Worm (Caenorhabditis elegans) whole organism, L2 larva: ENCODE results near the gene pqn-39.

ENCODE experiments used
- C34F6.9 ChIP-seq: fragments of 150-350 bp; optimal IDR thresholded peaks from 2 replicates; lab custom pipeline; 2014; ENCODE audit warnings: missing biosample characterization, missing genetic modification characterization
- F13H6.1 ChIP-seq: sonication (generic microtip); optimal IDR thresholded peaks from 2 replicates; lab custom pipeline; 2016; ENCODE audit warnings: missing genetic modification characterization, missing compliant biosample characterization
- R02D3.7 ChIP-seq: fragments of 150-350 bp; optimal IDR thresholded peaks from 2 replicates; lab custom pipeline; 2014; ENCODE audit warnings: missing biosample characterization, missing genetic modification characterization
- Y55F3AM.14 ChIP-seq: fragments of 200-800 bp; sonication (Bioruptor generic); optimal IDR thresholded peaks from 2 replicates; lab custom pipeline; 2018; ENCODE audit warnings: mild to moderate bottlenecking, missing genetic modification characterization, missing compliant biosample characterization
- ZK546.5 ChIP-seq: sonication (generic microtip); optimal IDR thresholded peaks from 2 replicates; lab custom pipeline; 2017; ENCODE audit warnings: missing biosample characterization, missing genetic modification characterization
- ama-1 ChIP-seq: fragments of 150-350 bp; optimal IDR thresholded peaks from 2 replicates; lab custom pipeline; 2018; ENCODE audit warnings: inconsistent platforms
- blmp-1 ChIP-seq: sonication (generic microtip); optimal IDR thresholded peaks from 2 replicates; lab custom pipeline; 2017; ENCODE audit warnings: missing genetic modification characterization, mild to moderate bottlenecking, missing compliant biosample characterization, antibody characterized with exemption, moderate library complexity; ENCODE audit not compliant: insufficient read depth
- ceh-16 ChIP-seq: fragments of 150-350 bp; optimal IDR thresholded peaks from 2 replicates; lab custom pipeline; 2014; ENCODE audit warnings: missing biosample characterization, missing genetic modification characterization
- crh-2 ChIP-seq: sonication (generic microtip); optimal IDR thresholded peaks from 2 replicates; lab custom pipeline; 2017; ENCODE audit warnings: missing biosample characterization, missing genetic modification characterization
- egl-27 ChIP-seq: sonication (generic microtip); optimal IDR thresholded peaks from 3 replicates; lab custom pipeline; 2017; ENCODE audit warnings: missing biosample characterization, missing genetic modification reagents, missing genetic modification characterization
- elt-1 ChIP-seq: fragments of 150-350 bp; optimal IDR thresholded peaks from 2 replicates; lab custom pipeline; 2014; ENCODE audit warnings: missing biosample characterization, missing genetic modification characterization
- fos-1 ChIP-seq: fragments of 150-350 bp; optimal IDR thresholded peaks from 2 replicates; lab custom pipeline; 2014; ENCODE audit warnings: missing biosample characterization, missing genetic modification characterization
- gmeb-1 ChIP-seq: fragments of 150-350 bp; optimal IDR thresholded peaks from 2 replicates; lab custom pipeline; 2014; ENCODE audit warnings: missing biosample characterization, missing genetic modification characterization
- lin-11 ChIP-seq: fragments of 150-350 bp; sonication (generic microtip); optimal IDR thresholded peaks from 2 replicates; lab custom pipeline; 2014; ENCODE audit warnings: missing biosample characterization, missing genetic modification characterization, inconsistent platforms, mixed read lengths
- lin-13 ChIP-seq: fragments of 150-350 bp; optimal IDR thresholded peaks from 2 replicates; lab custom pipeline; 2014; ENCODE audit warnings: missing biosample characterization, missing genetic modification reagents, missing genetic modification characterization
- lin-39 ChIP-seq: fragments of 150-350 bp; optimal IDR thresholded peaks from 2 replicates; lab custom pipeline; 2014; ENCODE audit warnings: missing biosample characterization, missing genetic modification reagents, missing genetic modification characterization
- lsy-2 ChIP-seq, 2 experiments: fragments of 150-350 bp in 1 of 2; sonication (generic microtip) in 1 of 2; optimal IDR thresholded peaks; 2 replicates each; lab custom pipeline; 2014 to 2017; ENCODE audit warnings: missing biosample characterization in 2 of 2, missing genetic modification characterization in 2 of 2
- mab-5 ChIP-seq: fragments of 150-350 bp; optimal IDR thresholded peaks from 2 replicates; lab custom pipeline; 2014; ENCODE audit warnings: missing biosample characterization, missing genetic modification characterization
- mbf-1 ChIP-seq: sonication (generic microtip); optimal IDR thresholded peaks from 2 replicates; lab custom pipeline; 2017; ENCODE audit warnings: missing biosample characterization, missing genetic modification characterization
- mdl-1 ChIP-seq, 2 experiments: fragments of 150-350 bp in 1 of 2; sonication (generic microtip) in 1 of 2; optimal IDR thresholded peaks; 2 replicates each; lab custom pipeline; 2017; ENCODE audit warnings: missing biosample characterization in 2 of 2, missing genetic modification characterization in 2 of 2
- nhr-10 ChIP-seq: sonication (generic microtip); optimal IDR thresholded peaks from 2 replicates; lab custom pipeline; 2017; ENCODE audit warnings: missing biosample characterization, missing genetic modification characterization
- nhr-11 ChIP-seq: fragments of 150-350 bp; optimal IDR thresholded peaks from 2 replicates; lab custom pipeline; 2014; ENCODE audit warnings: missing biosample characterization, missing genetic modification characterization
- nhr-129 ChIP-seq: fragments of 150-350 bp; optimal IDR thresholded peaks from 2 replicates; lab custom pipeline; 2014; ENCODE audit warnings: missing biosample characterization, missing genetic modification characterization
- nhr-21 ChIP-seq: fragments of 150-350 bp; optimal IDR thresholded peaks from 2 replicates; lab custom pipeline; 2014; ENCODE audit warnings: missing biosample characterization, missing genetic modification characterization
- nhr-237 ChIP-seq: fragments of 150-350 bp; optimal IDR thresholded peaks from 2 replicates; lab custom pipeline; 2014; ENCODE audit warnings: missing biosample characterization, missing genetic modification characterization
- nhr-25 ChIP-seq: fragments of 150-350 bp; sonication (generic microtip); optimal IDR thresholded peaks from 3 replicates; lab custom pipeline; 2014; ENCODE audit warnings: missing biosample characterization, missing genetic modification characterization
- nhr-6 ChIP-seq: fragments of 150-350 bp; optimal IDR thresholded peaks from 2 replicates; lab custom pipeline; 2014; ENCODE audit warnings: missing biosample characterization, missing genetic modification characterization
- sem-4 ChIP-seq: fragments of 150-350 bp; optimal IDR thresholded peaks from 2 replicates; lab custom pipeline; 2014; ENCODE audit warnings: missing biosample characterization, missing genetic modification reagents, missing genetic modification characterization
- skn-1 ChIP-seq: sonication (generic microtip); optimal IDR thresholded peaks from 2 replicates; lab custom pipeline; 2017; ENCODE audit warnings: missing biosample characterization, missing genetic modification characterization
- sma-3 ChIP-seq: sonication (generic microtip); optimal IDR thresholded peaks from 2 replicates; lab custom pipeline; 2016; ENCODE audit warnings: missing genetic modification reagents, missing genetic modification characterization, missing compliant biosample characterization
- sma-9 ChIP-seq, 2 experiments: fragments of 150-350 bp in 1 of 2; sonication (generic microtip) in 1 of 2; optimal IDR thresholded peaks; 2 replicates each; lab custom pipeline; 2014 to 2016; ENCODE audit warnings: missing genetic modification characterization in 2 of 2, mild to moderate bottlenecking in 1 of 2, missing biosample characterization in 1 of 2, missing compliant biosample characterization in 1 of 2, missing genetic modification reagents in 1 of 2, moderate library complexity in 1 of 2
- snpc-4 ChIP-seq: fragments of 150-350 bp; optimal IDR thresholded peaks from 2 replicates; lab custom pipeline; 2014; ENCODE audit warnings: missing biosample characterization, missing genetic modification characterization
- unc-39 ChIP-seq: fragments of 150-350 bp; optimal IDR thresholded peaks from 2 replicates; lab custom pipeline; 2014; ENCODE audit warnings: missing biosample characterization, missing genetic modification characterization
- unc-55 ChIP-seq: fragments of 150-350 bp; sonication (generic microtip); optimal IDR thresholded peaks from 3 replicates; lab custom pipeline; 2014; ENCODE audit warnings: missing biosample characterization, missing genetic modification reagents, missing genetic modification characterization
- unc-62 ChIP-seq: fragments of 150-350 bp; optimal IDR thresholded peaks from 2 replicates; lab custom pipeline; 2014; ENCODE audit warnings: missing biosample characterization, missing genetic modification reagents, missing genetic modification characterization
- zag-1 ChIP-seq: fragments of 150-350 bp; optimal IDR thresholded peaks from 2 replicates; lab custom pipeline; 2014; ENCODE audit warnings: missing biosample characterization, missing genetic modification characterization
- ztf-1 ChIP-seq: fragments of 200-800 bp; sonication (Bioruptor generic); conservative IDR thresholded peaks from 2 replicates; pipeline ENCODE4 v1.3.6; 2022; ENCODE audit warnings: missing genetic modification characterization, missing compliant biosample characterization
- ztf-11 ChIP-seq: sonication (generic microtip); optimal IDR thresholded peaks from 2 replicates; lab custom pipeline; 2017; ENCODE audit warnings: missing biosample characterization, missing genetic modification characterization

Gene pqn-39

DNA sequence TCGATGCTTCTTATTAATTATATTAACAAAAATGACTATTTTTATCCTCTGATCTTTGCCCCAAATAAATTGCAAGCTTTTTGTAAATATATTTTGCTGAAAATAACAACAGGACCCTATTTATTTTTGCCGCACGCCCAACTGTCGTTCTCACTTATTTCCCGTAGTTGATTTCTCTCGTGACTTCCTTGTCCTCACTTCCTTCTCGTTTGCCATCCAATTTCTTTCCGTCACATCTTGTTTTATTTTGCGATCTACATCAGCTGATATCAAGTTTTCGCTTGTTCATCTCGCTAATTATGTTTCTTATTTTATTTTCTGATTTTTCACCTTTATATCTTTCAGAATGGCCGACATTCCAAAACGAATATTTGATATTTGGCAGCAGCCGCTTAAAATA lies 6.8 kb upstream of the pqn-39 start, which contains the start of gene F48F7.5:
TSS of gene F48F7.5 (plus strand) at position 340 of the 400 bp plus-strand sequence.
- TF ChIP-seq sma-3 (peak; percentile 49), nhr-11 (tag; lab: Kevin White, UChicago) (no peak), lsy-2 (tag; optimal IDR thresholded peaks at IDR 0.05; lab: Kevin White, UChicago) (peak in 1 of 2 experiments; percentile 55), nhr-129 (tag; lab: Kevin White, UChicago) (peak; percentile 76), mdl-1 (tag; optimal IDR thresholded peaks at IDR 0.05; lab: Kevin White, UChicago) (peak in 1 of 2 experiments; percentile 50), blmp-1 (peak; percentile 64), egl-27 (peak; percentile 52), nhr-6 (tag; lab: Kevin White, UChicago) (peak; percentile 13), snpc-4 (peak; percentile 31), sma-9 (GFP tag; optimal IDR thresholded peaks at IDR 0.05; lab: Kevin White, UChicago) (peak; percentile 86), sma-9 (tag; optimal IDR thresholded peaks at IDR 0.05; lab: Kevin White, UChicago) (no peak), crh-2 (peak; percentile 37), C34F6.9 (tag; lab: Kevin White, UChicago) (peak; percentile 31), lin-39 (tag; lab: Kevin White, UChicago) (no peak), ceh-16 (peak; percentile 22), gmeb-1 (tag; lab: Kevin White, UChicago) (no peak), skn-1 (tag; lab: Kevin White, UChicago) (no peak), Y55F3AM.14 (GFP tag; lab: Kevin White, UChicago) (no peak), elt-1 (tag; lab: Kevin White, UChicago) (no peak), F13H6.1 (tag; lab: Kevin White, UChicago) (peak; percentile 56), nhr-21 (tag; lab: Kevin White, UChicago) (peak; percentile 43), unc-62 (GFP tag; lab: Kevin White, UChicago) (no peak), sem-4 (tag; lab: Kevin White, UChicago) (peak; percentile 84), nhr-25 (tag; lab: Kevin White, UChicago) (peak; percentile 81)

DNA sequence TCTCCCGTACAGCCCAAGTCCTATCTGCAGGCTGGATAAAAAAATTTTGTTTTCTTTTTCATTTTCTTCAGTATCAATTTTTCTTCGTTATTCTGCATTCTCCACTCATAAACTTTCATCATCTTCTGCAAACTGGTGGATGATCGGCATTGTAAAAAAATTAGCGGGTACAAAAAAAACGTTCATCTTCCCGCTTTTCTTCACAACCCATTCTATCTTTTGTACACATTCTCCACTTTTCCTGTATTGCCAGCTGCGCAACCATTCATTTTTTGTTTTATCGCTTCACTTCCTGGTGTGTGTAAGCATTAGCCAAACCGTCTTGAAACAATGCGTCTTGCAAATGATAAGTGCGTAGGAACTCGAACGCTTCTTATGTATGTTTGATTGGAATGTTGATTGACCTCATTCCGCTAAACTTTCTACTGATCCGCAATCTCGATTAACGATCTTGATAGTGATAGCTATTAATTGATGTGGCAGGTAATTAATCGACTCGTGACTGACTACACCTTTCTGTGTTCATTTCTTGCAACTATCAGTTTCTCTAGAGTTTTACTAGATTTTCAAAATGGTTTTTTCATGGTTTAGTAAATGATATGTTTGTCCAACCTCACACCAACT lies 6.1 kb upstream of the pqn-39 start:
- peak; percentile 52 for TF ChIP-seq fos-1 (tag; lab: Kevin White, UChicago)
- TF ChIP-seq snpc-4, result no peak
- TF ChIP-seq mbf-1 (tag; lab: Kevin White, UChicago), result no peak
- TF ChIP-seq mab-5, result peak; percentile 13
- peak; percentile 37 for TF ChIP-seq sem-4 (tag; lab: Kevin White, UChicago)
- no peak for TF ChIP-seq zag-1 (tag; lab: Kevin White, UChicago)
- TF ChIP-seq elt-1 (tag; lab: Kevin White, UChicago), result peak; percentile 59
- TF ChIP-seq F13H6.1 (tag; lab: Kevin White, UChicago), result no peak
- peak; percentile 55 for TF ChIP-seq nhr-6 (tag; lab: Kevin White, UChicago)
- peak; percentile 58 for TF ChIP-seq egl-27
- TF ChIP-seq unc-39 (tag; lab: Kevin White, UChicago), result no peak
- no peak for TF ChIP-seq unc-55 (GFP tag; lab: Kevin White, UChicago)
- TF ChIP-seq sma-9 (GFP tag; optimal IDR thresholded peaks at IDR 0.05; lab: Kevin White, UChicago), result peak; percentile 90
- no peak for TF ChIP-seq sma-9 (tag; optimal IDR thresholded peaks at IDR 0.05; lab: Kevin White, UChicago)
- TF ChIP-seq crh-2, result peak; percentile 42
- TF ChIP-seq ceh-16, result peak; percentile 97
- TF ChIP-seq lsy-2 (tag; optimal IDR thresholded peaks at IDR 0.05; lab: Kevin White, UChicago), result no peak
- peak; percentile 87 for TF ChIP-seq blmp-1
- no peak for TF ChIP-seq ama-1 (lab: Kevin White, UChicago)
- TF ChIP-seq gmeb-1 (tag; lab: Kevin White, UChicago), result peak; percentile 14
- peak; percentile 76 for TF ChIP-seq nhr-21 (tag; lab: Kevin White, UChicago)
- TF ChIP-seq ZK546.5 (tag; lab: Kevin White, UChicago), result no peak
- TF ChIP-seq sma-3, result peak; percentile 61
- peak; percentile 69 for TF ChIP-seq unc-62 (GFP tag; lab: Kevin White, UChicago)
- TF ChIP-seq nhr-25 (tag; lab: Kevin White, UChicago), result peak; percentile 55
- no peak for TF ChIP-seq R02D3.7
- TF ChIP-seq Y55F3AM.14 (GFP tag; lab: Kevin White, UChicago), result no peak
- peak in 1 of 2 experiments; percentile 17 for TF ChIP-seq mdl-1 (tag; optimal IDR thresholded peaks at IDR 0.05; lab: Kevin White, UChicago)
- TF ChIP-seq, all 48 proteins: peak for 16

DNA sequence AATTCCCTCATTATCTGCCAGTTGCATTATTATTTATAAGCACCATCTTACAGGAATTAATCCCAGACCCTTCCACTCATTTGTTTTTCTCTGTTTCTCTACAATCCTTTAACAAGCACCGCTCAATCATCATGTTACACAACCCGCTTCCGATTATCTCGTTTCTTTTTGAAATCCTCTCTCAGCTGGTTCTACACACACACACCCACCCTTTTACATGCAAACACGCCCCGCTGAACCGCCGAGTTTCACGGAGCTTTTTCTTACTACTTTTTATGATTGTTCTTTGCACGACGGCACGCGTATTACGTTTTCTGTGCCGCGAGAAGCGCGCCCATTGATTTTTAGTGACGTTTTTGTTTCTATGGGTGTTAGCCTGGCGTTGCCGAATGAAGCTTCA lies 5.3 kb upstream of the pqn-39 start:
- TF ChIP-seq mbf-1 (tag; lab: Kevin White, UChicago) (no peak), nhr-237 (no peak), mab-5 (peak; percentile 43), lsy-2 (tag; optimal IDR thresholded peaks at IDR 0.05; lab: Kevin White, UChicago) (peak in 1 of 2 experiments; percentile 51), F13H6.1 (tag; lab: Kevin White, UChicago) (peak; percentile 68), lin-13 (no peak), nhr-129 (tag; lab: Kevin White, UChicago) (peak; percentile 63), fos-1 (tag; lab: Kevin White, UChicago) (peak; percentile 16), sma-9 (GFP tag; optimal IDR thresholded peaks at IDR 0.05; lab: Kevin White, UChicago) (peak; percentile 56), sma-9 (tag; optimal IDR thresholded peaks at IDR 0.05; lab: Kevin White, UChicago) (no peak), crh-2 (peak; percentile 20), snpc-4 (no peak), ztf-1 (GFP tag; lab: Robert Waterston, UW) (no peak), mdl-1 (tag; optimal IDR thresholded peaks at IDR 0.05; lab: Kevin White, UChicago) (peak in 1 of 2 experiments; percentile 11), ztf-11 (tag; lab: Kevin White, UChicago) (no peak), ZK546.5 (tag; lab: Kevin White, UChicago) (no peak), C34F6.9 (tag; lab: Kevin White, UChicago) (peak; percentile 57), unc-55 (GFP tag; lab: Kevin White, UChicago) (peak; percentile 65), lin-11 (tag; lab: Kevin White, UChicago) (peak; percentile 31), Y55F3AM.14 (GFP tag; lab: Kevin White, UChicago) (peak; percentile 48), nhr-10 (tag; lab: Kevin White, UChicago) (no peak), ama-1 (lab: Kevin White, UChicago) (no peak), sem-4 (tag; lab: Kevin White, UChicago) (peak; percentile 19)
